Fruit fly (Drosophila melanogaster): ENCODE results near the gene CG11563.
A peak's percentile ranks its signal among the peaks of the same experiment; 100 is the strongest.

CG11563 gene

dm6 chr3R:31721958-31722357 is 14.9 kb upstream of the CG11563 start (continued):
- TF ChIP-seq ac (GFP tag; optimal IDR thresholded peaks at IDR 0.05), result no peak
- TF ChIP-seq lola (GFP tag; optimal IDR thresholded peaks at IDR 0.05), result no peak
- TF ChIP-seq lmd (GFP tag; IDR thresholded peaks at IDR 0.05), result no peak
- TF ChIP-seq CG3065 (GFP tag; optimal IDR thresholded peaks at IDR 0.05), result no peak
- TF ChIP-seq Hand (GFP tag; optimal IDR thresholded peaks at IDR 0.05), result no peak
- no peak for TF ChIP-seq CG7745 (tag; optimal IDR thresholded peaks at IDR 0.05)
- TF ChIP-seq luna (GFP tag; optimal IDR thresholded peaks at IDR 0.05), result no peak
- no peak for TF ChIP-seq Hey (tag; optimal IDR thresholded peaks at IDR 0.05)
- TF ChIP-seq CG15601 (tag; optimal IDR thresholded peaks at IDR 0.05), result no peak
- peak; percentile 63 for TF ChIP-seq sqz (GFP tag; optimal IDR thresholded peaks at IDR 0.05)
- TF ChIP-seq Dbx (GFP tag; IDR thresholded peaks at IDR 0.05), result no peak
- TF ChIP-seq CG8924 (tag; optimal IDR thresholded peaks at IDR 0.05), result no peak
- no peak for TF ChIP-seq Pdp1 (GFP tag; optimal IDR thresholded peaks at IDR 0.05)
- no peak for TF ChIP-seq tll (GFP tag; optimal IDR thresholded peaks at IDR 0.05)
- TF ChIP-seq seq (GFP tag; IDR thresholded peaks at IDR 0.05), result no peak; the same call in 1 of the 2 replicates
- no peak for TF ChIP-seq CG30403 (GFP tag; optimal IDR thresholded peaks at IDR 0.05)
- TF ChIP-seq vfl (GFP tag; optimal IDR thresholded peaks at IDR 0.05), result no peak
- TF ChIP-seq peb (GFP tag; IDR thresholded peaks at IDR 0.05), result no peak
- no peak for TF ChIP-seq CG7987 (GFP tag; optimal IDR thresholded peaks at IDR 0.05)
- TF ChIP-seq MTF-1 (GFP tag; optimal IDR thresholded peaks at IDR 0.05; ENCODE audit: borderline replicate concordance), result no peak
- no peak for TF ChIP-seq Hmx (GFP tag; optimal IDR thresholded peaks at IDR 0.05)
- no peak for TF ChIP-seq Drgx (GFP tag; IDR thresholded peaks at IDR 0.05)
- TF ChIP-seq Bgb (GFP tag; IDR thresholded peaks at IDR 0.05; ENCODE audit: partially characterized antibody), result no peak
- TF ChIP-seq crol (GFP tag; IDR thresholded peaks at IDR 0.05), result peak; percentile 92
- no peak for TF ChIP-seq CG8359 (GFP tag; optimal IDR thresholded peaks at IDR 0.05; ENCODE audit: borderline replicate concordance)
- TF ChIP-seq CTCF (GFP tag; optimal IDR thresholded peaks at IDR 0.05), result no peak
- no peak for TF ChIP-seq sens (GFP tag)
- TF ChIP-seq jigr1 (GFP tag; IDR thresholded peaks at IDR 0.05), result no peak
- TF ChIP-seq MESR4 (GFP tag; optimal IDR thresholded peaks at IDR 0.05), result no peak
- no peak for TF ChIP-seq CG14014 (GFP tag; IDR thresholded peaks at IDR 0.05)
- TF ChIP-seq Dek (tag; optimal IDR thresholded peaks at IDR 0.05), result no peak
- no peak for TF ChIP-seq D (optimal IDR thresholded peaks at IDR 0.05)
- no peak for TF ChIP-seq D (GFP tag; optimal IDR thresholded peaks at IDR 0.05)
- TF ChIP-seq esg (GFP tag; conservative IDR thresholded peaks at IDR 0.05), result no peak
- TF ChIP-seq CG17829 (tag; optimal IDR thresholded peaks at IDR 0.05), result no peak
- TF ChIP-seq CG17385 (GFP tag; optimal IDR thresholded peaks at IDR 0.05), result peak; percentile 23
- no peak for TF ChIP-seq Deaf1 (tag; optimal IDR thresholded peaks at IDR 0.05)
- TF ChIP-seq Dad (GFP tag; optimal IDR thresholded peaks at IDR 0.05), result no peak
- peak; percentile 26; the same call in 1 of the 2 replicates for TF ChIP-seq MBD-R2 (GFP tag; IDR thresholded peaks at IDR 0.05)
- no peak for TF ChIP-seq br (optimal IDR thresholded peaks at IDR 0.05)
- no peak for TF ChIP-seq Taf1 (GFP tag; IDR thresholded peaks at IDR 0.05)
- no peak for TF ChIP-seq CG1233 (GFP tag; optimal IDR thresholded peaks at IDR 0.05)
- no peak for TF ChIP-seq Eip74EF (GFP tag; optimal IDR thresholded peaks at IDR 0.05)
- no peak for TF ChIP-seq dpn (GFP tag; optimal IDR thresholded peaks at IDR 0.05)
- TF ChIP-seq ttk (GFP tag; IDR thresholded peaks at IDR 0.05), result peak; percentile 44; the same call in 1 of the 2 replicates
- TF ChIP-seq CG4404 (GFP tag; IDR thresholded peaks at IDR 0.05), result no peak
- TF ChIP-seq Fer3 (tag; optimal IDR thresholded peaks at IDR 0.05), result no peak
- TF ChIP-seq CG4707 (GFP tag; optimal IDR thresholded peaks at IDR 0.05), result no peak
- TF ChIP-seq CG2712 (tag; optimal IDR thresholded peaks at IDR 0.05), result no peak
- TF ChIP-seq cad (GFP tag; optimal IDR thresholded peaks at IDR 0.05), result no peak
- TF ChIP-seq Adf1 (GFP tag; IDR thresholded peaks at IDR 0.05), result peak; percentile 44; the same call in 1 of the 2 replicates
- TF ChIP-seq E2f2 (GFP tag; IDR thresholded peaks at IDR 0.05), result no peak
- no peak for TF ChIP-seq Spps (tag; optimal IDR thresholded peaks at IDR 0.05)
